Worm (Caenorhabditis elegans): ENCODE measurements around the gene EGAP1.1.

The EGAP1.1 gene

DNA sequence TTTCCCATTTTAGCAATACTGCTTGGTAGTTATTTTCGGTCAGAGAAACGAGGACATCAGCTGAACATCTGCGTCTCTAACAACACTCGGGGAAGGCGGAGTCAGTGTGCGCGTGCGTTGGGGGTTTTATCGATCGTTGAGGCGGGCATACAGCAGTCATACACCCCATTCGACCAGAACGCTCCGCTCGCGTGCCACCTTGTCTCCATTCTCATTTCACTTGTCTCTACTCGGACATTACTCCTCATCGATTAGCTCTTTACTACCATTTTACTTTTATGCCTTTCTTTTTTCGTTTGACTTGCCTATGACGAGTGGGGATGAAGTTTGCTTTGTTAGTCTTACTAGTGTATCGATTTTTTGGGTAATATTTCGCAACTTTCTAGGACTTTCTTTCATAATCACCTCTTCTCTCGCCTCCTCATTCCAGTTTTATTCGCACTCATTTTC lies 3.5 kb upstream of the EGAP1.1 start:
- TF ChIP-seq hrde-1 (tag; optimal IDR thresholded peaks at IDR 0.05; ENCODE audit: borderline replicate concordance) = no peak
- no peak for TF ChIP-seq ztf-28 (GFP tag; IDR thresholded peaks at IDR 0.05)
- TF ChIP-seq ama-1 (optimal IDR thresholded peaks at IDR 0.05) = peak; percentile 80
- TF ChIP-seq ama-1 (GFP tag; optimal IDR thresholded peaks at IDR 0.05) = peak; percentile 12 to 50
- TF ChIP-seq B0336.3 (GFP tag; IDR thresholded peaks at IDR 0.05) = peak; percentile 37; the same call in 1 of the 2 replicates
- no peak for TF ChIP-seq snpc-4 (GFP tag; optimal IDR thresholded peaks at IDR 0.05)
- peak in 3 of 4 experiments; percentile 2 to 33 (median 16) for TF ChIP-seq snpc-4 (tag; optimal IDR thresholded peaks at IDR 0.05)
- peak; percentile 30 for TF ChIP-seq F52B5.7 (tag; optimal IDR thresholded peaks at IDR 0.05)
- TF ChIP-seq K12H6.12 (tag; optimal IDR thresholded peaks at IDR 0.05) = peak; percentile 41
- no peak for TF ChIP-seq aptf-2 (GFP tag; conservative IDR thresholded peaks at IDR 0.05)
- no peak for TF ChIP-seq mxl-1 (tag; optimal IDR thresholded peaks at IDR 0.05)
- peak; percentile 1 for TF ChIP-seq ztf-3 (GFP tag; optimal IDR thresholded peaks at IDR 0.05)
- TF ChIP-seq nhr-80 (tag; optimal IDR thresholded peaks at IDR 0.05) = peak; percentile 58
- peak; percentile 70; the same call in 1 of the 2 replicates for TF ChIP-seq dox-1 (GFP tag; IDR thresholded peaks at IDR 0.05)
- TF ChIP-seq lin-40 (tag; optimal IDR thresholded peaks at IDR 0.05) = peak; percentile 45
- TF ChIP-seq B0019.2 (GFP tag; conservative IDR thresholded peaks at IDR 0.05) = no peak
- TF ChIP-seq chd-7 (tag; optimal IDR thresholded peaks at IDR 0.05) = peak; percentile 69
- TF ChIP-seq nhr-90 (tag; optimal IDR thresholded peaks at IDR 0.05) = peak; percentile 72
- TF ChIP-seq efl-1 (GFP tag; optimal IDR thresholded peaks at IDR 0.05) = no peak
- TF ChIP-seq cebp-2 (GFP tag; IDR thresholded peaks at IDR 0.05) = peak; percentile 22; the same call in 1 of the 2 replicates
- TF ChIP-seq hmg-1.2 (GFP tag; IDR thresholded peaks at IDR 0.05) = peak; percentile 60; the same call in 1 of the 2 replicates
- TF ChIP-seq lin-35 (GFP tag; optimal IDR thresholded peaks at IDR 0.05) = peak in 1 of 3 experiments; percentile 24
- TF ChIP-seq atf-7 (tag; optimal IDR thresholded peaks at IDR 0.05) = peak; percentile 67
- TF ChIP-seq C06A6.2 (GFP tag; conservative IDR thresholded peaks at IDR 0.05) = peak; percentile 17; the same call in 1 of the 2 replicates
- no peak for TF ChIP-seq lsy-27 (tag; optimal IDR thresholded peaks at IDR 0.05; ENCODE audit: borderline replicate concordance, insufficient read depth)
- no peak for TF ChIP-seq ccch-3 (GFP tag; optimal IDR thresholded peaks at IDR 0.05)
- TF ChIP-seq zim-3 (tag; optimal IDR thresholded peaks at IDR 0.05) = peak; percentile 66
- TF ChIP-seq gei-17 (GFP tag; optimal IDR thresholded peaks at IDR 0.05) = no peak
- peak; percentile 62 for TF ChIP-seq nhr-27 (tag; optimal IDR thresholded peaks at IDR 0.05)
- peak; percentile 26 for TF ChIP-seq ztf-26 (tag; optimal IDR thresholded peaks at IDR 0.05)
- TF ChIP-seq ets-4 (GFP tag; optimal IDR thresholded peaks at IDR 0.05) = peak; percentile 83
- peak; percentile 58; the same call in 1 of the 2 replicates for TF ChIP-seq rcor-1 (GFP tag; IDR thresholded peaks at IDR 0.05)
- TF ChIP-seq somi-1 (GFP tag; optimal IDR thresholded peaks at IDR 0.05) = peak; percentile 41
- peak; percentile 38; the same call in 1 of the 2 replicates for TF ChIP-seq F33H1.4 (GFP tag; IDR thresholded peaks at IDR 0.05)
- 0 out of 2 replicates have a peak, but pooled peaks have one; percentile 6 for TF ChIP-seq zfh-2 (GFP tag; conservative IDR thresholded peaks at IDR 0.05)
- peak; percentile 10 for TF ChIP-seq ztf-18 (tag; optimal IDR thresholded peaks at IDR 0.05)
- peak; percentile 20 for TF ChIP-seq lin-54 (GFP tag; optimal IDR thresholded peaks at IDR 0.05)
- peak; percentile 50; the same call in 1 of the 2 replicates for TF ChIP-seq nfyb-1 (GFP tag; IDR thresholded peaks at IDR 0.05)
- TF ChIP-seq hsf-1 (GFP tag; IDR thresholded peaks at IDR 0.05) = peak; percentile 51
- TF ChIP-seq Y79H2A.3 (GFP tag; conservative IDR thresholded peaks at IDR 0.05) = no peak
- no peak for TF ChIP-seq lsl-1 (GFP tag; optimal IDR thresholded peaks at IDR 0.05)
- 0 out of 2 replicates have a peak, but pooled peaks have one; percentile 5 for TF ChIP-seq bed-1 (GFP tag; IDR thresholded peaks at IDR 0.05)
- TF ChIP-seq B0035.1 (tag; optimal IDR thresholded peaks at IDR 0.05) = no peak
- TF ChIP-seq die-1 (tag; optimal IDR thresholded peaks at IDR 0.05) = peak; percentile 59
- TF ChIP-seq Y95B8A.8 (GFP tag; IDR thresholded peaks at IDR 0.05) = 0 out of 2 replicates have a peak, but pooled peaks have one; percentile 63
- peak; percentile 47 for TF ChIP-seq tlf-1 (GFP tag; optimal IDR thresholded peaks at IDR 0.05)
- TF ChIP-seq attf-5 (GFP tag; optimal IDR thresholded peaks at IDR 0.05) = peak; percentile 66
- TF ChIP-seq ztf-25 (GFP tag; IDR thresholded peaks at IDR 0.05) = no peak
- TF ChIP-seq madf-10 (tag; optimal IDR thresholded peaks at IDR 0.05) = peak; percentile 44
